Fruit fly (Drosophila melanogaster) whole organism, embryonic: Measurements from ENCODE around the gene CG13930.

Experiments
- Antp ChIP-seq: fragments of 200-800 bp; sonication (Bioruptor generic); optimal IDR thresholded peaks from 3 replicates; lab custom pipeline; 2016; ENCODE audit warnings: missing biosample characterization, missing genetic modification characterization
- Atf3 ChIP-seq: fragments of 200-800 bp; sonication (Bioruptor generic); optimal IDR thresholded peaks from 3 replicates; lab custom pipeline; 2016; ENCODE audit warnings: missing biosample characterization, missing genetic modification characterization
- B-H2 ChIP-seq: fragments of 200-800 bp; sonication (Bioruptor generic); optimal IDR thresholded peaks from 2 replicates; lab custom pipeline; 2018; ENCODE audit warnings: missing biosample characterization, mild to moderate bottlenecking, missing genetic modification characterization
- Bdp1 ChIP-seq: fragments of 200-800 bp; sonication (Bioruptor generic); optimal IDR thresholded peaks from 3 replicates; lab custom pipeline; 2016; ENCODE audit warnings: missing biosample characterization, missing genetic modification characterization
- Blimp-1 ChIP-seq: fragments of 200-800 bp; sonication (Bioruptor generic); optimal IDR thresholded peaks from 3 replicates; lab custom pipeline; 2018; ENCODE audit warnings: missing biosample characterization, missing genetic modification characterization, mild to moderate bottlenecking, moderate library complexity, missing genetic modification reagents
- C15 ChIP-seq: fragments of 200-800 bp; sonication (Bioruptor generic); IDR thresholded peaks from 3 replicates; pipeline ENCODE4 v1.3.6; 2022; ENCODE audit warnings: missing biosample characterization, missing genetic modification characterization
- CG10321 ChIP-seq: fragments of 200-800 bp; sonication (Bioruptor generic); IDR thresholded peaks from 2 replicates; pipeline ENCODE4 v1.3.6; 2022; ENCODE audit warnings: missing biosample characterization, missing genetic modification characterization
- CG10366 ChIP-seq: fragments of 200-800 bp; sonication (Bioruptor generic); IDR thresholded peaks from 2 replicates; pipeline ENCODE4 v1.3.6; 2022; ENCODE audit warnings: missing biosample characterization, missing genetic modification characterization
- CG10979 ChIP-seq: fragments of 200-800 bp; sonication (Bioruptor generic); optimal IDR thresholded peaks from 2 replicates; lab custom pipeline; 2018; ENCODE audit warnings: missing biosample characterization, mild to moderate bottlenecking, missing genetic modification characterization, moderate library complexity
- CG1233 ChIP-seq: fragments of 200-800 bp; sonication (Bioruptor generic); optimal IDR thresholded peaks from 4 replicates; lab custom pipeline; 2018; ENCODE audit warnings: missing biosample characterization, mild to moderate bottlenecking, missing genetic modification characterization
- CG14441 ChIP-seq: fragments of 200-800 bp; sonication (Bioruptor generic); IDR thresholded peaks from 2 replicates; pipeline ENCODE4 v1.3.6; 2022; ENCODE audit warnings: missing biosample characterization, missing genetic modification characterization
- CG17361 ChIP-seq: fragments of 200-800 bp; sonication (Bioruptor generic); IDR thresholded peaks from 3 replicates; pipeline ENCODE4 v1.3.6; 2022; ENCODE audit warnings: missing biosample characterization, missing genetic modification characterization
- CG17568 ChIP-seq: fragments of 200-800 bp; sonication (Bioruptor generic); optimal IDR thresholded peaks from 2 replicates; lab custom pipeline; 2018; ENCODE audit warnings: missing biosample characterization, mild to moderate bottlenecking, missing genetic modification characterization, moderate library complexity
- CG1832 ChIP-seq: fragments of 200-800 bp; sonication (Bioruptor generic); optimal IDR thresholded peaks from 2 replicates; lab custom pipeline; 2017; ENCODE audit warnings: missing biosample characterization, mild to moderate bottlenecking, missing genetic modification characterization, inconsistent platforms
- CG18599 ChIP-seq: fragments of 200-800 bp; sonication (Bioruptor generic); optimal IDR thresholded peaks from 3 replicates; lab custom pipeline; 2017; ENCODE audit warnings: missing biosample characterization, missing genetic modification characterization, mild to moderate bottlenecking, moderate library complexity, missing genetic modification reagents
- CG2116 ChIP-seq: fragments of 200-800 bp; sonication (Bioruptor generic); optimal IDR thresholded peaks from 3 replicates; lab custom pipeline; 2018; ENCODE audit warnings: missing biosample characterization, mild to moderate bottlenecking, missing genetic modification characterization
- CG2875 ChIP-seq: fragments of 200-800 bp; sonication (Bioruptor generic); optimal IDR thresholded peaks from 2 replicates; lab custom pipeline; 2017; ENCODE audit warnings: missing biosample characterization, mild to moderate bottlenecking, missing genetic modification characterization, missing genetic modification reagents
- CG3847 ChIP-seq: fragments of 200-800 bp; sonication (Bioruptor generic); IDR thresholded peaks from 2 replicates; pipeline ENCODE4 v1.3.6; 2022; ENCODE audit warnings: missing biosample characterization, missing genetic modification characterization
- CG4360 ChIP-seq: fragments of 200-800 bp; sonication (Bioruptor generic); IDR thresholded peaks from 2 replicates; pipeline ENCODE4 v1.3.6; 2022; ENCODE audit warnings: missing biosample characterization, missing genetic modification characterization
- CG5245 ChIP-seq: fragments of 200-800 bp; sonication (Bioruptor generic); optimal IDR thresholded peaks from 3 replicates; lab custom pipeline; 2016; ENCODE audit warnings: missing biosample characterization, missing genetic modification characterization
- CG6654 ChIP-seq: fragments of 200-800 bp; sonication (Bioruptor generic); optimal IDR thresholded peaks from 2 replicates; lab custom pipeline; 2017; ENCODE audit warnings: missing biosample characterization, mild to moderate bottlenecking, missing genetic modification characterization
- CG6683 ChIP-seq: fragments of 200-800 bp; sonication (Bioruptor generic); optimal IDR thresholded peaks from 2 replicates; lab custom pipeline; 2017; ENCODE audit warnings: missing biosample characterization, mild to moderate bottlenecking, missing genetic modification characterization, missing genetic modification reagents
- CG7556 ChIP-seq: fragments of 200-800 bp; sonication (Bioruptor generic); optimal IDR thresholded peaks from 2 replicates; lab custom pipeline; 2017; ENCODE audit warnings: missing biosample characterization, mild to moderate bottlenecking, missing genetic modification characterization
- CG7786 ChIP-seq: fragments of 200-800 bp; sonication (Bioruptor generic); optimal IDR thresholded peaks from 2 replicates; lab custom pipeline; 2016; ENCODE audit warnings: missing biosample characterization, missing genetic modification characterization
- CG7963 ChIP-seq: fragments of 200-800 bp; sonication (Bioruptor generic); IDR thresholded peaks from 3 replicates; pipeline ENCODE4 v1.3.6; 2022; ENCODE audit warnings: missing biosample characterization, missing genetic modification characterization; ENCODE audit not compliant: partially characterized antibody
- CG9797 ChIP-seq: fragments of 200-800 bp; sonication (Bioruptor generic); optimal IDR thresholded peaks from 3 replicates; lab custom pipeline; 2018; ENCODE audit warnings: missing biosample characterization, mild to moderate bottlenecking, missing genetic modification characterization
- Dip2 ChIP-seq: fragments of 200-800 bp; sonication (Bioruptor generic); IDR thresholded peaks from 2 replicates; pipeline ENCODE4 v1.3.6; 2022; ENCODE audit warnings: missing biosample characterization, missing genetic modification characterization
- Elba2 ChIP-seq: fragments of 200-800 bp; sonication (Bioruptor generic); optimal IDR thresholded peaks from 3 replicates; lab custom pipeline; 2016; ENCODE audit warnings: missing biosample characterization, missing genetic modification characterization
- Meics ChIP-seq: fragments of 200-800 bp; sonication (Bioruptor generic); optimal IDR thresholded peaks from 2 replicates; lab custom pipeline; 2017; ENCODE audit warnings: missing biosample characterization, mild to moderate bottlenecking, missing genetic modification characterization
- Optix ChIP-seq: fragments of 200-800 bp; sonication (Bioruptor generic); IDR thresholded peaks from 3 replicates; pipeline ENCODE4 v1.3.6; 2022; ENCODE audit warnings: missing biosample characterization, missing genetic modification characterization
- Rfx ChIP-seq: fragments of 200-800 bp; sonication (Bioruptor generic); IDR thresholded peaks from 2 replicates; pipeline ENCODE4 v1.3.6; 2022; ENCODE audit warnings: missing biosample characterization, missing genetic modification characterization
- Six4 ChIP-seq: fragments of 200-800 bp; sonication (Bioruptor generic); optimal IDR thresholded peaks from 2 replicates; lab custom pipeline; 2016; ENCODE audit warnings: missing biosample characterization, missing genetic modification characterization
- Tbp ChIP-seq: fragments of >200 bp; optimal IDR thresholded peaks from 2 replicates; lab custom pipeline; 2018; ENCODE audit warnings: missing biosample characterization, missing genetic modification characterization
- ab ChIP-seq: fragments of 200-800 bp; sonication (Bioruptor generic); optimal IDR thresholded peaks from 2 replicates; lab custom pipeline; 2016; ENCODE audit warnings: missing biosample characterization, missing genetic modification characterization
- bab2 ChIP-seq: fragments of 200-800 bp; sonication (Bioruptor generic); optimal IDR thresholded peaks from 2 replicates; lab custom pipeline; 2016; ENCODE audit warnings: missing biosample characterization, missing genetic modification characterization
- en ChIP-seq: fragments of 200-800 bp; sonication (Bioruptor generic); optimal IDR thresholded peaks from 2 replicates; lab custom pipeline; 2016; ENCODE audit warnings: missing biosample characterization, missing genetic modification characterization
- fd96Cb ChIP-seq: fragments of 200-800 bp; sonication (Bioruptor generic); optimal IDR thresholded peaks from 2 replicates; lab custom pipeline; 2018; ENCODE audit warnings: missing biosample characterization, mild to moderate bottlenecking, missing genetic modification characterization, moderate library complexity
- ham ChIP-seq: fragments of 200-800 bp; sonication (Bioruptor generic); IDR thresholded peaks from 2 replicates; pipeline ENCODE4 v1.3.6; 2022; ENCODE audit warnings: missing biosample characterization, missing genetic modification characterization
- hb ChIP-seq: fragments of 200-800 bp; sonication (Bioruptor generic); IDR thresholded peaks from 3 replicates; pipeline ENCODE4 v1.3.6; 2022; ENCODE audit warnings: missing biosample characterization, missing genetic modification characterization; ENCODE audit not compliant: partially characterized antibody
- kay ChIP-seq: fragments of 200-800 bp; sonication (Bioruptor generic); optimal IDR thresholded peaks from 2 replicates; lab custom pipeline; 2016; ENCODE audit warnings: missing biosample characterization, missing genetic modification characterization
- lbe ChIP-seq: fragments of 200-800 bp; sonication (Bioruptor generic); optimal IDR thresholded peaks from 2 replicates; lab custom pipeline; 2016; ENCODE audit warnings: missing biosample characterization, mild to moderate bottlenecking, missing genetic modification characterization
- lilli ChIP-seq: fragments of 200-800 bp; sonication (Bioruptor generic); optimal IDR thresholded peaks from 3 replicates; lab custom pipeline; 2016; ENCODE audit warnings: missing biosample characterization, missing genetic modification characterization
- lov ChIP-seq, 2 experiments: fragments of 200-800 bp in 1 of 2; fragments of >200 bp in 1 of 2; sonication (Bioruptor generic) in 1 of 2; IDR thresholded peaks in 1 of 2; optimal IDR thresholded peaks in 1 of 2; 2 replicates in 1 of 2; 3 replicates in 1 of 2; pipeline versions ENCODE4 v1.3.6 to Lab custom; 2017 to 2022; ENCODE audit warnings: missing biosample characterization in 1 of 2, missing genetic modification characterization in 1 of 2
- oc ChIP-seq: fragments of 200-800 bp; sonication (Bioruptor generic); optimal IDR thresholded peaks from 2 replicates; lab custom pipeline; 2018; ENCODE audit warnings: missing biosample characterization, mild to moderate bottlenecking, missing genetic modification characterization, moderate library complexity
- psq ChIP-seq: fragments of 200-800 bp; sonication (Bioruptor generic); optimal IDR thresholded peaks from 2 replicates; lab custom pipeline; 2017; ENCODE audit warnings: missing biosample characterization, missing genetic modification characterization
- sqz ChIP-seq: fragments of 200-800 bp; sonication (Bioruptor generic); optimal IDR thresholded peaks from 3 replicates; lab custom pipeline; 2018; ENCODE audit warnings: missing biosample characterization, mild to moderate bottlenecking, missing genetic modification characterization
- sr ChIP-seq: fragments of 200-800 bp; sonication (Bioruptor generic); IDR thresholded peaks from 3 replicates; pipeline ENCODE4 v1.3.6; 2022; ENCODE audit warnings: missing biosample characterization, missing genetic modification characterization
- ssp ChIP-seq: fragments of 200-800 bp; sonication (Bioruptor generic); IDR thresholded peaks from 2 replicates; pipeline ENCODE4 v1.3.6; 2022; ENCODE audit warnings: missing biosample characterization, missing genetic modification characterization
- toy ChIP-seq: fragments of 200-800 bp; sonication (Bioruptor generic); IDR thresholded peaks from 2 replicates; pipeline ENCODE4 v1.3.6; 2022; ENCODE audit warnings: missing biosample characterization, missing genetic modification characterization
- trem ChIP-seq: fragments of 200-800 bp; optimal IDR thresholded peaks from 3 replicates; lab custom pipeline; 2019; ENCODE audit warnings: missing biosample characterization, mild to moderate bottlenecking, missing genetic modification characterization, moderate library complexity

CG13930 gene

DNA sequence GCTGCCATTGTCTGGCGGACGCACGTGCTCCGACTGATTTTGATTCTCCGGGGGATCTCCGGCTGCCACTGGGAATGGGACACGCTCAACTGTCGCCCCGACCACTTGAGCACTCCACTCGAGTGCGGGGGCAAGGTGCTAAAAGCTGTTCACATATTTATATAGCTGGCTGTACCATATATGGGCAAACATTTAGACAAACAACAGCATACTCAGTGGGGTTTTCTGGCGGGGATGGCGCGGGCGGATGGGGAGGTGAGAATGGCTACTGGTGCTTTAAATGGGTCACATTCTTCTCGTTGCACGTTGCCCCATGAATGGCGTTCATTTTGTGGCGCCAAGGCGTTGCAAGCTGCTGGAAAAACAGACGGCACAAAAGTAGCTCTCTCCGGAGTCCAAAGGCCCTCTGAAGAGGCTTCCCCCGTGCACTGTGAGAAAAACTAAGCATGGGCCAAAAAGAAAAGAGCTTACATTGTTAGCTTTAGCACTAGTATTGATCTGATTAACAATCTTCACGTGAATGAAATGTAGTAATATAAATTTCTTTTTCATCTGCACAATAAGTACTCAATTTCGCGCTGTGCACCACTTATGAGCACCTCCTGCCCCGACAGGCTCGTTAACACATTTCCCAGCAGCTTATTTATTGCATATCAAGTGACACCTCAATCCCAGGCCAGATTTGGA lies 18.3 kb upstream of the CG13930 start (continued):
- TF ChIP-seq ab (GFP tag; lab: Kevin White, UChicago) (no peak), CG14441 (no peak), lov (optimal IDR thresholded peaks at IDR 0.05; lab: Kevin White, UChicago) (no peak), lov (GFP tag; IDR thresholded peaks at IDR 0.05; lab: Robert Waterston, UW) (no peak), CG3847 (GFP tag; lab: Robert Waterston, UW) (0 out of 2 replicates have a peak, but pooled peaks have one; percentile 1), CG18599 (GFP tag; lab: Kevin White, UChicago) (peak; percentile 45), CG2875 (GFP tag; lab: Kevin White, UChicago) (peak; percentile 68), CG7963 (GFP tag; lab: Robert Waterston, UW) (no peak), C15 (GFP tag; lab: Robert Waterston, UW) (no peak), CG7786 (GFP tag; lab: Kevin White, UChicago) (no peak), lilli (GFP tag; lab: Kevin White, UChicago) (peak; percentile 1), Rfx (GFP tag; lab: Robert Waterston, UW) (no peak), Optix (GFP tag; lab: Robert Waterston, UW) (no peak), lbe (GFP tag; lab: Kevin White, UChicago) (no peak), sr (GFP tag; lab: Robert Waterston, UW) (no peak), Six4 (no peak), CG10979 (tag; lab: Kevin White, UChicago) (peak; percentile 67), Elba2 (GFP tag; lab: Kevin White, UChicago) (no peak), Meics (peak; percentile 28), psq (GFP tag; lab: Kevin White, UChicago) (no peak), Tbp (no peak), fd96Cb (tag; lab: Kevin White, UChicago) (peak; percentile 49), CG5245 (GFP tag; lab: Kevin White, UChicago) (peak; percentile 22), Blimp-1 (peak; percentile 58), hb (GFP tag; lab: Robert Waterston, UW) (no peak), ssp (GFP tag; lab: Robert Waterston, UW) (no peak), trem (tag; lab: Kevin White, UChicago) (no peak), Atf3 (GFP tag; lab: Kevin White, UChicago) (no peak), toy (GFP tag; lab: Robert Waterston, UW) (no peak), sqz (GFP tag; lab: Kevin White, UChicago) (no peak), CG10321 (GFP tag; lab: Robert Waterston, UW) (no peak), CG6654 (GFP tag; lab: Kevin White, UChicago) (peak; percentile 27), CG2116 (no peak), CG7556 (GFP tag; lab: Kevin White, UChicago) (peak; percentile 8), CG1233 (no peak), ham (GFP tag; lab: Robert Waterston, UW) (no peak), CG6683 (no peak), bab2 (GFP tag; lab: Kevin White, UChicago) (peak; percentile 28), CG9797 (GFP tag; lab: Kevin White, UChicago) (no peak), CG17361 (GFP tag; lab: Robert Waterston, UW) (peak; percentile 42; the same call in 1 of the 3 replicates), Antp (peak; percentile 40), kay (GFP tag; lab: Kevin White, UChicago) (peak; percentile 9), CG1832 (GFP tag; lab: Kevin White, UChicago) (no peak), Bdp1 (peak; percentile 8), CG17568 (GFP tag; lab: Kevin White, UChicago) (no peak), CG10366 (GFP tag; lab: Robert Waterston, UW) (no peak), CG4360 (no peak), en (GFP tag; lab: Kevin White, UChicago) (no peak), Dip2 (GFP tag; lab: Robert Waterston, UW) (no peak), oc (tag; lab: Kevin White, UChicago) (no peak), B-H2 (no peak)
